Worm (Caenorhabditis elegans) whole organism, L2 larva: ENCODE results near the gene srh-112.

Experiments used
- R02D3.7 ChIP-seq: fragments of 150-350 bp; optimal IDR thresholded peaks from 2 replicates; lab custom pipeline; 2014; ENCODE audit warnings: missing biosample characterization, missing genetic modification characterization
- alr-1 ChIP-seq: fragments of 150-350 bp; optimal IDR thresholded peaks from 2 replicates; lab custom pipeline; 2014; ENCODE audit warnings: missing biosample characterization, missing genetic modification characterization
- ceh-16 ChIP-seq: fragments of 150-350 bp; optimal IDR thresholded peaks from 2 replicates; lab custom pipeline; 2014; ENCODE audit warnings: missing biosample characterization, missing genetic modification characterization
- ceh-82 ChIP-seq: fragments of 150-350 bp; optimal IDR thresholded peaks from 2 replicates; lab custom pipeline; 2014; ENCODE audit warnings: missing biosample characterization, missing genetic modification characterization
- crh-2 ChIP-seq: sonication (generic microtip); optimal IDR thresholded peaks from 2 replicates; lab custom pipeline; 2017; ENCODE audit warnings: missing biosample characterization, missing genetic modification characterization
- dmd-4 ChIP-seq: sonication (generic microtip); optimal IDR thresholded peaks from 2 replicates; lab custom pipeline; 2017; ENCODE audit warnings: missing biosample characterization, missing genetic modification characterization
- egl-27 ChIP-seq: sonication (generic microtip); optimal IDR thresholded peaks from 3 replicates; lab custom pipeline; 2017; ENCODE audit warnings: missing biosample characterization, missing genetic modification reagents, missing genetic modification characterization
- elt-1 ChIP-seq: fragments of 150-350 bp; optimal IDR thresholded peaks from 2 replicates; lab custom pipeline; 2014; ENCODE audit warnings: missing biosample characterization, missing genetic modification characterization
- elt-3 ChIP-seq: sonication (generic microtip); optimal IDR thresholded peaks from 2 replicates; lab custom pipeline; 2017; ENCODE audit warnings: missing biosample characterization, missing genetic modification characterization
- fos-1 ChIP-seq: fragments of 150-350 bp; optimal IDR thresholded peaks from 2 replicates; lab custom pipeline; 2014; ENCODE audit warnings: missing biosample characterization, missing genetic modification characterization
- lin-11 ChIP-seq: fragments of 150-350 bp; sonication (generic microtip); optimal IDR thresholded peaks from 2 replicates; lab custom pipeline; 2014; ENCODE audit warnings: missing biosample characterization, missing genetic modification characterization, inconsistent platforms, mixed read lengths
- lin-13 ChIP-seq: fragments of 150-350 bp; optimal IDR thresholded peaks from 2 replicates; lab custom pipeline; 2014; ENCODE audit warnings: missing biosample characterization, missing genetic modification reagents, missing genetic modification characterization
- lin-39 ChIP-seq: fragments of 150-350 bp; optimal IDR thresholded peaks from 2 replicates; lab custom pipeline; 2014; ENCODE audit warnings: missing biosample characterization, missing genetic modification reagents, missing genetic modification characterization
- lsy-2 ChIP-seq, 2 experiments: fragments of 150-350 bp in 1 of 2; sonication (generic microtip) in 1 of 2; optimal IDR thresholded peaks; 2 replicates each; lab custom pipeline; 2014 to 2017; ENCODE audit warnings: missing biosample characterization in 2 of 2, missing genetic modification characterization in 2 of 2
- mab-5 ChIP-seq: fragments of 150-350 bp; optimal IDR thresholded peaks from 2 replicates; lab custom pipeline; 2014; ENCODE audit warnings: missing biosample characterization, missing genetic modification characterization
- mbf-1 ChIP-seq: sonication (generic microtip); optimal IDR thresholded peaks from 2 replicates; lab custom pipeline; 2017; ENCODE audit warnings: missing biosample characterization, missing genetic modification characterization
- nhr-10 ChIP-seq: sonication (generic microtip); optimal IDR thresholded peaks from 2 replicates; lab custom pipeline; 2017; ENCODE audit warnings: missing biosample characterization, missing genetic modification characterization
- nhr-12 ChIP-seq: fragments of 150-350 bp; optimal IDR thresholded peaks from 2 replicates; lab custom pipeline; 2014; ENCODE audit warnings: missing biosample characterization, missing genetic modification characterization
- nhr-21 ChIP-seq: fragments of 150-350 bp; optimal IDR thresholded peaks from 2 replicates; lab custom pipeline; 2014; ENCODE audit warnings: missing biosample characterization, missing genetic modification characterization
- nhr-237 ChIP-seq: fragments of 150-350 bp; optimal IDR thresholded peaks from 2 replicates; lab custom pipeline; 2014; ENCODE audit warnings: missing biosample characterization, missing genetic modification characterization
- nhr-6 ChIP-seq: fragments of 150-350 bp; optimal IDR thresholded peaks from 2 replicates; lab custom pipeline; 2014; ENCODE audit warnings: missing biosample characterization, missing genetic modification characterization
- nhr-77 ChIP-seq: fragments of 150-350 bp; optimal IDR thresholded peaks from 2 replicates; lab custom pipeline; 2014; ENCODE audit warnings: missing biosample characterization, missing genetic modification characterization
- peb-1 ChIP-seq: fragments of 150-350 bp; optimal IDR thresholded peaks from 2 replicates; lab custom pipeline; 2014; ENCODE audit warnings: missing biosample characterization, missing genetic modification characterization
- skn-1 ChIP-seq: sonication (generic microtip); optimal IDR thresholded peaks from 2 replicates; lab custom pipeline; 2017; ENCODE audit warnings: missing biosample characterization, missing genetic modification characterization
- sma-3 ChIP-seq: sonication (generic microtip); optimal IDR thresholded peaks from 2 replicates; lab custom pipeline; 2016; ENCODE audit warnings: missing genetic modification reagents, missing genetic modification characterization, missing compliant biosample characterization
- sma-9 ChIP-seq, 2 experiments: fragments of 150-350 bp in 1 of 2; sonication (generic microtip) in 1 of 2; optimal IDR thresholded peaks; 2 replicates each; lab custom pipeline; 2014 to 2016; ENCODE audit warnings: missing genetic modification characterization in 2 of 2, mild to moderate bottlenecking in 1 of 2, missing biosample characterization in 1 of 2, missing compliant biosample characterization in 1 of 2, missing genetic modification reagents in 1 of 2, moderate library complexity in 1 of 2
- unc-39 ChIP-seq: fragments of 150-350 bp; optimal IDR thresholded peaks from 2 replicates; lab custom pipeline; 2014; ENCODE audit warnings: missing biosample characterization, missing genetic modification characterization
- unc-55 ChIP-seq: fragments of 150-350 bp; sonication (generic microtip); optimal IDR thresholded peaks from 3 replicates; lab custom pipeline; 2014; ENCODE audit warnings: missing biosample characterization, missing genetic modification reagents, missing genetic modification characterization
- unc-62 ChIP-seq: fragments of 150-350 bp; optimal IDR thresholded peaks from 2 replicates; lab custom pipeline; 2014; ENCODE audit warnings: missing biosample characterization, missing genetic modification reagents, missing genetic modification characterization
- zag-1 ChIP-seq: fragments of 150-350 bp; optimal IDR thresholded peaks from 2 replicates; lab custom pipeline; 2014; ENCODE audit warnings: missing biosample characterization, missing genetic modification characterization
- ztf-1 ChIP-seq: fragments of 200-800 bp; sonication (Bioruptor generic); conservative IDR thresholded peaks from 2 replicates; pipeline ENCODE4 v1.3.6; 2022; ENCODE audit warnings: missing genetic modification characterization, missing compliant biosample characterization
- ztf-11 ChIP-seq: sonication (generic microtip); optimal IDR thresholded peaks from 2 replicates; lab custom pipeline; 2017; ENCODE audit warnings: missing biosample characterization, missing genetic modification characterization
- ztf-4 ChIP-seq: fragments of 150-350 bp; optimal IDR thresholded peaks from 2 replicates; lab custom pipeline; 2014; ENCODE audit warnings: missing biosample characterization, missing genetic modification characterization

Gene srh-112

ce11 chrV:17215602-17216001 lies 10.4 kb downstream of the srh-112 start:
- no peak for TF ChIP-seq ztf-4 (tag; lab: Kevin White, UChicago)

DNA sequence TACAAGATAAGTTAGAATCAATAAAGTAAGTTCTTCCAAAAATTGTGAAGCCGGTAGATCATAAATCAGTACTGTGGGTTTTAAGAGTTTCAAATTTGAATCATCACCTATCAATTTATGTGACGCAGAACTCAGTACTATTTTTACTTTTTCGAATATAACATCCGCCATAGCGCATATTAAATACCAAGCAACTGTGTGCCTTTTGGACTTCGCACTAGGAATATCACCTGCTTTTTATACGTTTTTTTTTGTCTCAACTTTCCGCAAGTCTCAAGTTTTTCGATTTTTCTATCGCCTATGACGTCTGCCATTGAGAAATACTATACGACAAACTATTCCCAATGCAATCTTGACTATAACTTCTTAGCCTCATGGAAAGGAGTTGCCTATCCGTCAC lies 13.3 kb downstream of the srh-112 start, which contains the start of gene srh-113:
Gene srh-113 (plus strand): TSS at position 301 of the 400 bp plus-strand sequence.
- no peak for TF ChIP-seq mbf-1 (tag; lab: Kevin White, UChicago)
- no peak for TF ChIP-seq elt-1 (tag; lab: Kevin White, UChicago)
- no peak for TF ChIP-seq lin-39 (tag; lab: Kevin White, UChicago)
- TF ChIP-seq nhr-77: no peak
- TF ChIP-seq alr-1 (tag; lab: Kevin White, UChicago): no peak
- no peak for TF ChIP-seq nhr-12 (tag; lab: Kevin White, UChicago)
- TF ChIP-seq nhr-237 (tag; lab: Kevin White, UChicago): no peak
- no peak for TF ChIP-seq egl-27 (tag; lab: Kevin White, UChicago)
- TF ChIP-seq ceh-16 (tag; lab: Kevin White, UChicago): no peak

DNA sequence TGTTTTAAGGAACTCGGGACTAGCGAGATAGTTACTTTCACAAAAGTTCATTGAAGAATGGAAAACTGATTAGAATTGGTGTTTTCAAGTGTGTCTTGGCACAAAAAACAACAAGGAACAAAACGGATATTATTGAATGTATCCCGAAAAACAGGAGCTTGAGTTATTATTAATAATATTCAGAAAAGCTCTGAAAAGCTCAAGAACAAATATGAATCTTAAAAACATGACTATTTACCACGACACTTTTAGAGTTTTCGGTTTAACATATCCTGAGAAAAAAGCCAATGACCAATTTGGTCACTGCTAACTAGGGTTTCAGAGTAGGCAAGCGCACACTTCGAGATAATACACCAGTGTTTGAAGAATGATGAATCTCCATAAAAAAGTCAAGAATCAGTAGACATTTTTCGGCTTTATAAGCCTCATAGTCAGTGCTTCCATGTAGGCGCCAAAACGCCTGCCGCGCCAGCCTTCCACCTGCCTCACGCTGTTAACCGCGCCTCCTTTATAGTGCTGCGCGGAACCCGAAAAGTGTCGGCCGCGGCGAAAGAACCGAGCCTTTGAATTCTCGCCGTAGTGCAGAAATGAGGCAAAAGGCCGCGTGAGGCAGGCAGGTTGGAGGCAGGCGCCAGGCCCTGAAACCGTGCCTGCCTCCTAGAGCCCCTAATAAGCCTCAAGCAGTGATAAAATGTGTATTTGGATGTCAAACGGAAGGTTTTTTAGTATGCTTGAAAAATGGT lies 13.9 kb downstream of the srh-112 start, which contains the start of gene srh-236:
Gene srh-236 (minus strand): TSS at position 51 of the 743 bp plus-strand sequence.
- no peak for TF ChIP-seq egl-27 (tag; lab: Kevin White, UChicago)
- no peak for TF ChIP-seq fos-1 (tag; lab: Kevin White, UChicago)
- no peak for TF ChIP-seq ceh-82 (tag; lab: Kevin White, UChicago)
- TF ChIP-seq elt-1 (tag; lab: Kevin White, UChicago): no peak
- no peak for TF ChIP-seq lin-39 (tag; lab: Kevin White, UChicago)
- no peak for TF ChIP-seq nhr-10
- no peak for TF ChIP-seq ztf-1 (GFP tag; lab: Robert Waterston, UW)
- no peak for TF ChIP-seq nhr-12 (tag; lab: Kevin White, UChicago)
- TF ChIP-seq lsy-2 (tag; optimal IDR thresholded peaks at IDR 0.05; lab: Kevin White, UChicago): no peak
- TF ChIP-seq ceh-16 (tag; lab: Kevin White, UChicago): no peak
- no peak for TF ChIP-seq ztf-4 (tag; lab: Kevin White, UChicago)
- TF ChIP-seq R02D3.7: no peak
- TF ChIP-seq alr-1 (tag; lab: Kevin White, UChicago): no peak
- no peak for TF ChIP-seq ztf-11 (tag; lab: Kevin White, UChicago)
- TF ChIP-seq lin-11 (tag; lab: Kevin White, UChicago): no peak
- no peak for TF ChIP-seq mbf-1 (tag; lab: Kevin White, UChicago)
- TF ChIP-seq elt-3: no peak
- no peak for TF ChIP-seq unc-55 (GFP tag; lab: Kevin White, UChicago)
- no peak for TF ChIP-seq zag-1

DNA sequence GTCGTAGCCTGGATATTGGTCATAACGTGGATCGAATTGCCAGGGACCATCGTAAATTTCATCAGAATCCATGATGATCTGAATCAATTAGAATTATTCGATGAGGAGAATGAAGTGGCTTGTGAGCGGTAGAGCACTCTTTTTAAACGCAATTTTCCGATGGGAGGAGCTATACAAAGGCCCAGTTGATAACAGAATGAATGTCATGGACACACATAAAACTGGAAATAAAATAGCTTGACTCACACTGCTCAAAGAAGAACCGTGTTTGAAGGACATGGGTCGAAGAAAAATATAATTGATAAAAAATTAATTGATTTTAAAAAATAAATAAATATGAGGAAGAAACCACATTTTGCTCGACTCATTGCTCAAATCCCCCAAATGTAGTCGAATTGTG lies 18.0 kb downstream of the srh-112 start, which contains the start of gene Y68A4A.13:
Gene Y68A4A.13 (minus strand): TSS at position 101 of the 400 bp plus-strand sequence.
- TF ChIP-seq unc-55 (GFP tag; lab: Kevin White, UChicago): no peak
- TF ChIP-seq egl-27 (tag; lab: Kevin White, UChicago): no peak
- no peak for TF ChIP-seq skn-1
- no peak for TF ChIP-seq fos-1 (tag; lab: Kevin White, UChicago)
- no peak for TF ChIP-seq ceh-82 (tag; lab: Kevin White, UChicago)
- no peak for TF ChIP-seq R02D3.7
- no peak for TF ChIP-seq mbf-1 (tag; lab: Kevin White, UChicago)
- no peak for TF ChIP-seq ceh-16 (tag; lab: Kevin White, UChicago)
- TF ChIP-seq nhr-21: no peak

DNA sequence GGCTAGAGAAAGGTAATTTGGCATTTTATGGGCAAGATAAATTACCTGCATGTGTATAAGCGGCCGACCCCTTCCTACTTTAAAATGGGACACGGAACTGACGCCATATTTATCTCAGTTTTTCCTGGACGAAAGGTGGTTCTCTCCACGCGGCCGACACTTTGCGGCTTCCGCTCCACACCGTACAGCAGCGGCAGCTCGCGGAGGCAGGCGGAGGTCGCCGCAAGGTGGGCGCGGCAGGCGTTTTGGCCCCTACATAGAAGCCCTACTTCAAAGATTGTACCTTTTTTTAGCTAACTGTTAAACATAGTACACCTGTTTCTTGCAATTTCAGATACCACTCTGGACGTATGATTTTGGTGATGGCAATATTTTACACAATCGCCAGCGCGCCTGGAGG lies 19.6 kb downstream of the srh-112 start:
- no peak for TF ChIP-seq elt-1 (tag; lab: Kevin White, UChicago)
- no peak for TF ChIP-seq crh-2 (tag; lab: Kevin White, UChicago)
- TF ChIP-seq ztf-4 (tag; lab: Kevin White, UChicago): no peak
- TF ChIP-seq mbf-1 (tag; lab: Kevin White, UChicago): no peak
- TF ChIP-seq unc-39 (tag; lab: Kevin White, UChicago): no peak
- TF ChIP-seq nhr-21: no peak
- no peak for TF ChIP-seq lin-13
- TF ChIP-seq ztf-1 (GFP tag; lab: Robert Waterston, UW): no peak
- no peak for TF ChIP-seq alr-1 (tag; lab: Kevin White, UChicago)
- TF ChIP-seq skn-1: no peak
- TF ChIP-seq nhr-6 (tag; lab: Kevin White, UChicago): no peak
- TF ChIP-seq sma-9 (GFP tag; optimal IDR thresholded peaks at IDR 0.05; lab: Kevin White, UChicago): no peak
- TF ChIP-seq sma-9 (tag; optimal IDR thresholded peaks at IDR 0.05; lab: Kevin White, UChicago): no peak
- no peak for TF ChIP-seq unc-62 (GFP tag; lab: Kevin White, UChicago)
- TF ChIP-seq sma-3: no peak
- TF ChIP-seq mab-5: no peak
- no peak for TF ChIP-seq dmd-4 (tag; lab: Kevin White, UChicago)
- TF ChIP-seq peb-1 (tag; lab: Kevin White, UChicago): no peak
